Fruit fly (Drosophila melanogaster) whole organism, embryonic: Measurements from ENCODE around the gene CG4293.

ENCODE experiments used
- Ada2b ChIP-seq: fragments of 200-800 bp; sonication (Bioruptor generic); IDR thresholded peaks from 2 replicates; pipeline ENCODE4 v1.3.6; 2022; ENCODE audit warnings: missing biosample characterization, missing genetic modification characterization
- Awh ChIP-seq: fragments of 200-800 bp; sonication (Bioruptor generic); IDR thresholded peaks from 2 replicates; pipeline ENCODE4, ENCODE4 v1.3.6; 2022; ENCODE audit warnings: missing biosample characterization, missing genetic modification characterization
- CG10274 ChIP-seq: fragments of 200-800 bp; sonication (Bioruptor generic); optimal IDR thresholded peaks from 3 replicates; lab custom pipeline; 2017; ENCODE audit warnings: missing biosample characterization, mild to moderate bottlenecking, missing genetic modification characterization
- CG10431 ChIP-seq: fragments of 200-800 bp; sonication (Bioruptor generic); optimal IDR thresholded peaks from 3 replicates; lab custom pipeline; 2018; ENCODE audit warnings: missing biosample characterization, mild to moderate bottlenecking, missing genetic modification characterization
- CG11398 ChIP-seq: fragments of 200-800 bp; sonication (Bioruptor generic); optimal IDR thresholded peaks from 2 replicates; lab custom pipeline; 2016; ENCODE audit warnings: missing biosample characterization, missing genetic modification characterization
- CG11695 ChIP-seq: fragments of 200-800 bp; sonication (Bioruptor generic); IDR thresholded peaks from 3 replicates; pipeline ENCODE4 v1.3.6; 2022; ENCODE audit warnings: missing biosample characterization, missing genetic modification characterization
- CG13296 ChIP-seq: fragments of 200-800 bp; sonication (Bioruptor generic); optimal IDR thresholded peaks from 3 replicates; lab custom pipeline; 2018; ENCODE audit warnings: missing biosample characterization, mild to moderate bottlenecking, missing genetic modification characterization
- CG13775 ChIP-seq: fragments of 200-800 bp; sonication (Bioruptor generic); optimal IDR thresholded peaks from 3 replicates; lab custom pipeline; 2017; ENCODE audit warnings: missing biosample characterization, mild to moderate bottlenecking, missing genetic modification characterization
- CG13894 ChIP-seq: fragments of 200-800 bp; sonication (Bioruptor generic); optimal IDR thresholded peaks from 3 replicates; lab custom pipeline; 2018; ENCODE audit warnings: missing biosample characterization, mild to moderate bottlenecking, missing genetic modification characterization, moderate library complexity
- CG14014 ChIP-seq: fragments of 200-800 bp; sonication (Bioruptor generic); IDR thresholded peaks from 2 replicates; pipeline ENCODE4 v1.3.6; 2022; ENCODE audit warnings: missing biosample characterization, missing genetic modification characterization
- CG14667 ChIP-seq: fragments of 200-800 bp; sonication (Bioruptor generic); IDR thresholded peaks from 2 replicates; pipeline ENCODE4 v1.3.6; 2022; ENCODE audit warnings: missing biosample characterization, missing genetic modification characterization
- CG17612 ChIP-seq: fragments of 200-800 bp; sonication (Bioruptor generic); IDR thresholded peaks from 2 replicates; pipeline ENCODE4 v1.3.6; 2022; ENCODE audit warnings: missing biosample characterization, missing genetic modification characterization
- CG17829 ChIP-seq: fragments of 200-800 bp; optimal IDR thresholded peaks from 2 replicates; lab custom pipeline; 2019; ENCODE audit warnings: missing biosample characterization, mild to moderate bottlenecking, missing genetic modification characterization, moderate library complexity
- CG30431 ChIP-seq: fragments of 200-800 bp; sonication (Bioruptor generic); optimal IDR thresholded peaks from 2 replicates; lab custom pipeline; 2017; ENCODE audit warnings: missing biosample characterization, missing genetic modification characterization
- CG32532 ChIP-seq: fragments of 200-800 bp; sonication (Bioruptor generic); IDR thresholded peaks from 2 replicates; pipeline ENCODE4 v1.3.6; 2022; ENCODE audit warnings: missing biosample characterization, missing genetic modification characterization
- CG33557 ChIP-seq: fragments of 200-800 bp; sonication (Bioruptor generic); optimal IDR thresholded peaks from 2 replicates; lab custom pipeline; 2019; ENCODE audit warnings: missing biosample characterization, mild to moderate bottlenecking, missing genetic modification characterization, moderate library complexity
- CG3838 ChIP-seq: fragments of 200-800 bp; sonication (Bioruptor generic); optimal IDR thresholded peaks from 3 replicates; lab custom pipeline; 2016; ENCODE audit warnings: missing biosample characterization, missing genetic modification characterization
- CG4404 ChIP-seq: fragments of 200-800 bp; sonication (Bioruptor generic); IDR thresholded peaks from 2 replicates; pipeline ENCODE4 v1.3.6; 2022; ENCODE audit warnings: missing biosample characterization, missing genetic modification characterization
- CG4730 ChIP-seq: fragments of 200-800 bp; sonication (Bioruptor generic); IDR thresholded peaks from 2 replicates; pipeline ENCODE4 v1.3.6; 2022; ENCODE audit warnings: missing biosample characterization, missing genetic modification characterization
- CG4820 ChIP-seq: fragments of 200-800 bp; sonication (Bioruptor generic); optimal IDR thresholded peaks from 3 replicates; lab custom pipeline; 2016; ENCODE audit warnings: missing biosample characterization, missing genetic modification characterization
- CG7987 ChIP-seq: fragments of 200-800 bp; sonication (Bioruptor generic); optimal IDR thresholded peaks from 2 replicates; lab custom pipeline; 2018; ENCODE audit warnings: missing biosample characterization, mild to moderate bottlenecking, missing genetic modification characterization, moderate library complexity
- CoRest ChIP-seq: fragments of 200-800 bp; sonication (Bioruptor generic); optimal IDR thresholded peaks from 3 replicates; lab custom pipeline; 2018; ENCODE audit warnings: missing biosample characterization, mild to moderate bottlenecking, missing genetic modification characterization, moderate library complexity
- Doc2 ChIP-seq: fragments of 200-800 bp; sonication (Bioruptor generic); IDR thresholded peaks from 2 replicates; pipeline ENCODE4 v1.3.6; 2022; ENCODE audit warnings: missing biosample characterization, missing genetic modification characterization
- Fer2 ChIP-seq: fragments of 200-800 bp; sonication (Bioruptor generic); optimal IDR thresholded peaks from 2 replicates; lab custom pipeline; 2018; ENCODE audit warnings: missing biosample characterization, mild to moderate bottlenecking, missing genetic modification characterization, moderate library complexity
- HLHmδ ChIP-seq: fragments of 200-800 bp; sonication (Bioruptor generic); optimal IDR thresholded peaks from 2 replicates; lab custom pipeline; 2018; ENCODE audit warnings: missing biosample characterization, mild to moderate bottlenecking, missing genetic modification characterization, moderate library complexity
- Oaz ChIP-seq: fragments of 200-800 bp; sonication (Bioruptor generic); IDR thresholded peaks from 2 replicates; pipeline ENCODE4 v1.3.6; 2022; ENCODE audit warnings: missing biosample characterization, missing genetic modification characterization
- Optix ChIP-seq: fragments of 200-800 bp; sonication (Bioruptor generic); IDR thresholded peaks from 3 replicates; pipeline ENCODE4 v1.3.6; 2022; ENCODE audit warnings: missing biosample characterization, missing genetic modification characterization
- Poxn ChIP-seq: fragments of 200-800 bp; sonication (Bioruptor generic); IDR thresholded peaks from 2 replicates; pipeline ENCODE4 v1.3.6; 2022; ENCODE audit warnings: missing biosample characterization, missing genetic modification characterization
- Rx ChIP-seq: fragments of 200-800 bp; sonication (Bioruptor generic); IDR thresholded peaks from 2 replicates; pipeline ENCODE4 v1.3.6; 2022; ENCODE audit warnings: missing biosample characterization, missing genetic modification characterization
- Sox100B ChIP-seq: fragments of 200-800 bp; sonication (Bioruptor generic); optimal IDR thresholded peaks from 3 replicates; lab custom pipeline; 2018; ENCODE audit warnings: missing biosample characterization, mild to moderate bottlenecking, missing genetic modification characterization
- YL-1 ChIP-seq: fragments of 200-800 bp; sonication (Bioruptor generic); optimal IDR thresholded peaks from 3 replicates; lab custom pipeline; 2017; ENCODE audit warnings: missing biosample characterization, mild to moderate bottlenecking, missing genetic modification characterization
- ab ChIP-seq: fragments of 200-800 bp; sonication (Bioruptor generic); optimal IDR thresholded peaks from 2 replicates; lab custom pipeline; 2016; ENCODE audit warnings: missing biosample characterization, missing genetic modification characterization
- bcd ChIP-seq: fragments of 200-800 bp; sonication (Bioruptor generic); optimal IDR thresholded peaks from 2 replicates; lab custom pipeline; 2017; ENCODE audit warnings: missing biosample characterization, mild to moderate bottlenecking, missing genetic modification characterization
- bsh ChIP-seq, 2 experiments: fragments of 200-800 bp; sonication (Bioruptor generic); optimal IDR thresholded peaks; 2 replicates each; lab custom pipeline; 2017 to 2018; ENCODE audit warnings: mild to moderate bottlenecking in 2 of 2, missing biosample characterization in 2 of 2, missing genetic modification characterization in 2 of 2, moderate library complexity in 1 of 2
- cad ChIP-seq: fragments of >200 bp; optimal IDR thresholded peaks from 2 replicates; lab custom pipeline; 2017; ENCODE audit warnings: missing biosample characterization, missing genetic modification characterization
- danr ChIP-seq: fragments of 200-800 bp; sonication (Bioruptor generic); IDR thresholded peaks from 2 replicates; pipeline ENCODE4 v1.3.6; 2022; ENCODE audit warnings: missing biosample characterization, missing genetic modification characterization
- en ChIP-seq: fragments of 200-800 bp; sonication (Bioruptor generic); optimal IDR thresholded peaks from 2 replicates; lab custom pipeline; 2016; ENCODE audit warnings: missing biosample characterization, missing genetic modification characterization
- ham ChIP-seq: fragments of 200-800 bp; sonication (Bioruptor generic); IDR thresholded peaks from 2 replicates; pipeline ENCODE4 v1.3.6; 2022; ENCODE audit warnings: missing biosample characterization, missing genetic modification characterization
- jumu ChIP-seq: fragments of 200-800 bp; sonication (Bioruptor generic); optimal IDR thresholded peaks from 3 replicates; lab custom pipeline; 2016; ENCODE audit warnings: missing biosample characterization, missing genetic modification characterization
- maf-S ChIP-seq: fragments of 200-800 bp; sonication (Bioruptor generic); optimal IDR thresholded peaks from 2 replicates; lab custom pipeline; 2016; ENCODE audit warnings: missing biosample characterization, missing genetic modification characterization
- mld ChIP-seq: fragments of 200-800 bp; sonication (Bioruptor generic); IDR thresholded peaks from 3 replicates; pipeline ENCODE4 v1.3.6; 2022; ENCODE audit warnings: missing biosample characterization, missing genetic modification characterization; ENCODE audit not compliant: partially characterized antibody
- p53 ChIP-seq: fragments of 200-800 bp; sonication (Bioruptor generic); optimal IDR thresholded peaks from 2 replicates; lab custom pipeline; 2016; ENCODE audit warnings: missing biosample characterization, missing genetic modification characterization
- ranshi ChIP-seq: fragments of 200-800 bp; sonication (Bioruptor generic); IDR thresholded peaks from 2 replicates; pipeline ENCODE4 v1.3.6; 2022; ENCODE audit warnings: missing biosample characterization, missing genetic modification characterization
- slou ChIP-seq: fragments of 200-800 bp; sonication (Bioruptor generic); optimal IDR thresholded peaks from 3 replicates; lab custom pipeline; 2016; ENCODE audit warnings: missing biosample characterization, missing genetic modification characterization
- tap ChIP-seq: fragments of 200-800 bp; optimal IDR thresholded peaks from 3 replicates; lab custom pipeline; 2019; ENCODE audit warnings: missing biosample characterization, mild to moderate bottlenecking, missing genetic modification characterization, moderate library complexity
- trem ChIP-seq: fragments of 200-800 bp; optimal IDR thresholded peaks from 3 replicates; lab custom pipeline; 2019; ENCODE audit warnings: missing biosample characterization, mild to moderate bottlenecking, missing genetic modification characterization, moderate library complexity
- trh ChIP-seq: fragments of 200-800 bp; sonication (Bioruptor generic); optimal IDR thresholded peaks from 2 replicates; lab custom pipeline; 2016; ENCODE audit warnings: missing biosample characterization, missing genetic modification characterization
- unc-4 ChIP-seq: fragments of 200-800 bp; sonication (Bioruptor generic); IDR thresholded peaks from 2 replicates; pipeline ENCODE4 v1.3.6; 2022; ENCODE audit warnings: missing biosample characterization, missing genetic modification characterization; ENCODE audit not compliant: partially characterized antibody
- usp ChIP-seq: fragments of >200 bp; optimal IDR thresholded peaks from 2 replicates; lab custom pipeline; 2017; ENCODE audit warnings: missing biosample characterization, missing genetic modification characterization
- wek ChIP-seq: fragments of 200-800 bp; sonication (Bioruptor generic); optimal IDR thresholded peaks from 3 replicates; lab custom pipeline; 2018; ENCODE audit warnings: missing biosample characterization, mild to moderate bottlenecking, missing genetic modification characterization, moderate library complexity
- z ChIP-seq: fragments of 200-800 bp; sonication (Bioruptor generic); IDR thresholded peaks from 3 replicates; pipeline ENCODE4 v1.3.6; 2022; ENCODE audit warnings: missing biosample characterization, missing genetic modification characterization

CG4293 gene

DNA sequence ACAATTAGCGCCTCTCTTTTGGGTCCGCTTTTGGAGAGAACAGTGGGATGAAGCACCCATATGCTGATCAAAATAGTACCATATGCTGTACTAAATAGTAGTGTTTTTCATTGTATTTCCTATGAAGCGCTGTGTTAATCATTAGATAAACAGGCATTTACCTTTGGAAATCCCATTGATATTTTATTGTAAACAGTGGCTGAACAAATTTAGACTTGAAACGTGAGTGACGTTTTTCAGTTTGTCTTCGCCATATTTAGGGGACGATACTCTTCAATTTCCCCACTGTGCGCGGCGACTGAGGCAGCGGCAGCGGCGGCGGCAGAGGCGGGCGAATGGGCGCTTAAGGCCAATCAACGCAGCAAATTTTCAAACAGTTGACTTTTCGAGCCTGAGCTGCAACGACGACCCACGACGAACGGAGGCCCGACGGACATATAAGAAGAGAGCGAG lies 30.5 kb downstream of the CG4293 start (continued):
- peak; percentile 60 for TF ChIP-seq Ada2b (GFP tag; lab: Robert Waterston, UW)
- TF ChIP-seq p53: peak; percentile 54
- TF ChIP-seq CG14667 (GFP tag; lab: Robert Waterston, UW): no peak
- TF ChIP-seq Sox100B: peak; percentile 86
- TF ChIP-seq Rx (GFP tag; lab: Robert Waterston, UW): 0 out of 2 replicates have a peak, but pooled peaks have one; percentile 18
- 0 out of 2 replicates have a peak, but pooled peaks have one; percentile 45 for TF ChIP-seq CG17612 (GFP tag; lab: Robert Waterston, UW)
- no peak for TF ChIP-seq Doc2 (GFP tag; lab: Robert Waterston, UW)
- TF ChIP-seq ham (GFP tag; lab: Robert Waterston, UW): no peak
- TF ChIP-seq maf-S (GFP tag; lab: Kevin White, UChicago): peak; percentile 79
- peak; percentile 73 for TF ChIP-seq CG32532
- TF ChIP-seq CG10274: peak; percentile 73
- peak; percentile 82; the same call in 2 of the 3 replicates for TF ChIP-seq CG11695
- peak; percentile 62 for TF ChIP-seq en (GFP tag; lab: Kevin White, UChicago)
- peak; percentile 74 for TF ChIP-seq CG13775 (GFP tag; lab: Kevin White, UChicago)
- peak; percentile 69 for TF ChIP-seq CG4820 (GFP tag; lab: Kevin White, UChicago)
- TF ChIP-seq ranshi: peak; percentile 60
- peak; percentile 34 for TF ChIP-seq CG33557
- peak; percentile 66 for TF ChIP-seq wek (GFP tag; lab: Kevin White, UChicago)
- TF ChIP-seq Poxn (GFP tag; lab: Robert Waterston, UW): 0 out of 2 replicates have a peak, but pooled peaks have one; percentile 38
- peak; percentile 87 for TF ChIP-seq CoRest (tag; lab: Kevin White, UChicago)
- peak; percentile 77 for TF ChIP-seq CG11398 (GFP tag; lab: Kevin White, UChicago)
- TF ChIP-seq Fer2 (tag; lab: Kevin White, UChicago): peak; percentile 73
- TF ChIP-seq CG17829 (tag; lab: Kevin White, UChicago): peak; percentile 75
- no peak for TF ChIP-seq HLHmδ (GFP tag; lab: Kevin White, UChicago)
- peak; percentile 53 to 66 for TF ChIP-seq bsh (GFP tag; optimal IDR thresholded peaks at IDR 0.05; lab: Kevin White, UChicago)
- peak; percentile 50 for TF ChIP-seq CG4730 (GFP tag; lab: Robert Waterston, UW)
- 0 out of 3 replicates have a peak, but pooled peaks have one; percentile 41 for TF ChIP-seq Optix
- TF ChIP-seq trem (tag; lab: Kevin White, UChicago): peak; percentile 35
- TF ChIP-seq YL-1 (GFP tag; lab: Kevin White, UChicago): peak; percentile 55
- TF ChIP-seq CG3838 (GFP tag; lab: Kevin White, UChicago): peak; percentile 53
- TF ChIP-seq CG4404 (GFP tag; lab: Robert Waterston, UW): peak; percentile 52; the same call in 1 of the 2 replicates
- TF ChIP-seq tap: peak; percentile 80
- peak; percentile 60; the same call in 1 of the 2 replicates for TF ChIP-seq danr (GFP tag; lab: Robert Waterston, UW)
- TF ChIP-seq unc-4: no peak
- peak; percentile 67 for TF ChIP-seq jumu (GFP tag; lab: Kevin White, UChicago)
- TF ChIP-seq ab (GFP tag; lab: Kevin White, UChicago): no peak
- no peak for TF ChIP-seq z (GFP tag; lab: Robert Waterston, UW)
- peak; percentile 94 for TF ChIP-seq CG13296 (GFP tag; lab: Kevin White, UChicago)
- TF ChIP-seq CG30431 (GFP tag; lab: Kevin White, UChicago): peak; percentile 29
- TF ChIP-seq slou (GFP tag; lab: Kevin White, UChicago): peak; percentile 33
- no peak for TF ChIP-seq trh (GFP tag; lab: Kevin White, UChicago)
- peak; percentile 82 for TF ChIP-seq CG14014 (GFP tag; lab: Robert Waterston, UW)
- TF ChIP-seq CG10431 (GFP tag; lab: Kevin White, UChicago): peak; percentile 43
- no peak for TF ChIP-seq usp (GFP tag; lab: Kevin White, UChicago)
- TF ChIP-seq bcd (GFP tag; lab: Kevin White, UChicago): peak; percentile 83
- peak; percentile 68 for TF ChIP-seq CG7987 (GFP tag; lab: Kevin White, UChicago)
- no peak for TF ChIP-seq mld
- TF ChIP-seq cad: no peak
- peak; percentile 58 for TF ChIP-seq Oaz (GFP tag; lab: Robert Waterston, UW)
- peak; percentile 90 for TF ChIP-seq CG13894
- TF ChIP-seq Awh (GFP tag; lab: Robert Waterston, UW): peak; percentile 77
